Worm (Caenorhabditis elegans): Measurements from ENCODE around the gene slc-17.8.

The slc-17.8 gene

DNA sequence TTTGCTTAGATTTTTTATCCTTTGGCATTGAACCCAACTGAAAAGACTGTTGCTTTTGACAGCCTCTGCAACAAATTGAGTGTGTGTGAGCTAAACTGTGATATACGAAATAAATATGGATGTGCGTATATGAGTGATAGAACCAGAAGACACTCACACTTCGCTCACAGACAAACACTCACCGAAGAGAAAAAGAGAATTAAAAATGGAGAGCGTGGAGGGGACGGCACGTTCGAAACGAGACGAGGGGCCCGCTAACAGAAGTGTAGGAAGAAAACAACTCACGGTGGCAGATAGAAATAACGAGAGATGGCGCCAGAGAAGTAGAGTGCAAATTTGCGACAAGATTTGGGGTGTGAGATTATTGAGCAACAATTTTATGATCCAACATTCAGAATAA is 27.1 kb downstream of the slc-17.8 start:
- TF ChIP-seq snpc-3.4 (tag; optimal IDR thresholded peaks at IDR 0.05): peak; percentile 14
- TF ChIP-seq B0261.1 (tag; optimal IDR thresholded peaks at IDR 0.05): no peak
- peak; percentile 35; the same call in 1 of the 2 replicates for TF ChIP-seq hmg-1.2 (GFP tag; IDR thresholded peaks at IDR 0.05)
- TF ChIP-seq Y79H2A.3 (GFP tag; conservative IDR thresholded peaks at IDR 0.05): no peak
- TF ChIP-seq bed-2 (GFP tag; IDR thresholded peaks at IDR 0.05): no peak
- TF ChIP-seq ztf-28 (GFP tag; IDR thresholded peaks at IDR 0.05): no peak
- peak; percentile 7 for TF ChIP-seq K12H6.12 (tag; optimal IDR thresholded peaks at IDR 0.05)
- no peak for TF ChIP-seq Y53G8AR.9 (GFP tag; conservative IDR thresholded peaks at IDR 0.05)
- TF ChIP-seq bed-1 (GFP tag; IDR thresholded peaks at IDR 0.05): no peak
- TF ChIP-seq dox-1 (GFP tag; IDR thresholded peaks at IDR 0.05): peak; percentile 36; the same call in 1 of the 2 replicates
- no peak for TF ChIP-seq dpl-1 (GFP tag; optimal IDR thresholded peaks at IDR 0.05)
- no peak for TF ChIP-seq cebp-1 (GFP tag; IDR thresholded peaks at IDR 0.05)
- TF ChIP-seq cebp-1 (tag; optimal IDR thresholded peaks at IDR 0.05): no peak
- no peak for TF ChIP-seq lag-1 (GFP tag; IDR thresholded peaks at IDR 0.05)
- peak; percentile 33 for TF ChIP-seq dpff-1 (tag; optimal IDR thresholded peaks at IDR 0.05)
- TF ChIP-seq xnd-1 (tag; optimal IDR thresholded peaks at IDR 0.05): peak; percentile 18
- TF ChIP-seq Y95B8A.8 (GFP tag; IDR thresholded peaks at IDR 0.05): no peak
- no peak for TF ChIP-seq F57C9.4 (tag; optimal IDR thresholded peaks at IDR 0.05)
- peak; percentile 21 for TF ChIP-seq snpc-4 (GFP tag; optimal IDR thresholded peaks at IDR 0.05)
- peak in 1 of 4 experiments; percentile 12 for TF ChIP-seq snpc-4 (tag; optimal IDR thresholded peaks at IDR 0.05)
- no peak for TF ChIP-seq hlh-12 (tag; optimal IDR thresholded peaks at IDR 0.05)
- TF ChIP-seq F22D6.2 (tag; optimal IDR thresholded peaks at IDR 0.05): no peak
- no peak for TF ChIP-seq T07F8.4 (tag; optimal IDR thresholded peaks at IDR 0.05)
- TF ChIP-seq ceh-27 (GFP tag; optimal IDR thresholded peaks at IDR 0.05): peak; percentile 40
- peak; percentile 14 for TF ChIP-seq lsl-1 (GFP tag; optimal IDR thresholded peaks at IDR 0.05)

DNA sequence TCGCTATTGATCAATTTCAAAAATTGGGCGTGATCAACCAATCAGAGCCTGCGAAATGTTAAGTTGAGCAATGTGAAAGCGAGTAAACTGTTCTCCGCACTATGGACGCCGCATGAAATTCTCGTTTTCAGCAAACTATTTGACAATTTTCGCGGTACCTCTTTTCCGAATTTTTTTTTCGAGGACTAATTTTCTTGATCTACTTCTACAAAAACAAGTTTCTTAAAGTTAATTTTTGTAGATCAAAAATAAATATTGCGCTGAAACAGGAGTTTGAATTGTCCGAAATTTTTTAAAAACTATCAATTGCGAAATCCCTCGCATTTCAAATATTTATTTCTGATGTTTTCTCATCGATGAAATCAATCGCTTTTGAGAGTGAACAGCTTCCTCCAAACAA is 27.7 kb downstream of the slc-17.8 start:
- TF ChIP-seq ceh-58 (GFP tag; IDR thresholded peaks at IDR 0.05) (no peak), lsl-1 (GFP tag; optimal IDR thresholded peaks at IDR 0.05) (peak; percentile 5), bed-2 (GFP tag; IDR thresholded peaks at IDR 0.05) (no peak), madf-3 (GFP tag; IDR thresholded peaks at IDR 0.05) (no peak), ceh-40 (GFP tag; IDR thresholded peaks at IDR 0.05) (no peak), zfh-2 (GFP tag; conservative IDR thresholded peaks at IDR 0.05) (no peak), athp-1 (tag; optimal IDR thresholded peaks at IDR 0.05) (no peak), hmg-1.2 (GFP tag; IDR thresholded peaks at IDR 0.05) (no peak), madf-10 (tag; optimal IDR thresholded peaks at IDR 0.05) (no peak), nfya-2 (GFP tag; IDR thresholded peaks at IDR 0.05) (no peak), unc-62 (GFP tag; optimal IDR thresholded peaks at IDR 0.05) (no peak), madf-6 (GFP tag; IDR thresholded peaks at IDR 0.05) (peak; percentile 65), hlh-26 (GFP tag; conservative IDR thresholded peaks at IDR 0.05) (no peak), egrh-3 (GFP tag; IDR thresholded peaks at IDR 0.05) (no peak), madf-8 (GFP tag; conservative IDR thresholded peaks at IDR 0.05) (0 out of 2 replicates have a peak, but pooled peaks have one; percentile 15), efl-1 (GFP tag; optimal IDR thresholded peaks at IDR 0.05) (peak; percentile 49), nhr-90 (tag; optimal IDR thresholded peaks at IDR 0.05) (no peak), K12H6.12 (tag; optimal IDR thresholded peaks at IDR 0.05) (no peak)

DNA sequence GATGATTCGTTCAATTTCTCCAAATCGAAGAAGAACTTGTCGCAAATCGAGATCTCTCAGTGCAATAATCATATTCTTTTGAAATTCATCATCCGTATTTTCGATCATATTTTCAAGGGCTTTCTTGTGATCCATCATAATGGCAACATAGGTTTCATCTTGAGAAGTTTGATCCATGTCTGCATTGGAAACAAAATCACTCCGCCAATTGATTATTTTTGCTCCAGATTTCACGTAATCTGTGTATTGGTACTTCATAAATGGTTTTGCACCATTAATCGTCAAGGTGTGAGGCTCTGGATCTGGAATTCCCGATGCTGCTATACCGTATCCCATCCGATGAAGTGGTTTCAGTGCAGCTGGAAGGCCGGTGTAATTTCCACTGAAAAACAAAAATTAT is 29.0 kb downstream of the slc-17.8 start:
- TF ChIP-seq lin-40 (tag; optimal IDR thresholded peaks at IDR 0.05) (no peak), ztf-28 (GFP tag; IDR thresholded peaks at IDR 0.05) (no peak), B0035.1 (tag; optimal IDR thresholded peaks at IDR 0.05) (no peak), F33H1.4 (GFP tag; IDR thresholded peaks at IDR 0.05) (no peak), ekl-4 (GFP tag; IDR thresholded peaks at IDR 0.05) (no peak), ceh-58 (GFP tag; IDR thresholded peaks at IDR 0.05) (no peak), lir-1 (GFP tag; conservative IDR thresholded peaks at IDR 0.05) (no peak), chd-7 (tag; optimal IDR thresholded peaks at IDR 0.05) (no peak), pha-4 (tag; optimal IDR thresholded peaks at IDR 0.05) (no peak), aptf-3 (GFP tag; IDR thresholded peaks at IDR 0.05) (no peak), atf-7 (tag; optimal IDR thresholded peaks at IDR 0.05) (no peak), ZK185.1 (tag; optimal IDR thresholded peaks at IDR 0.05; ENCODE audit: poor library complexity, severe bottlenecking) (no peak), hlh-12 (tag; optimal IDR thresholded peaks at IDR 0.05) (no peak)
